Fruit fly (Drosophila melanogaster): ENCODE results near the gene Sras.

Sras gene

dm6 chr3L:5563309-5564182, at the start of gene Sras, which contains the start of gene ScsbetaG (continued):
- TF ChIP-seq pzg (GFP tag; optimal IDR thresholded peaks at IDR 0.05) (peak; percentile 94), CG34224 (GFP tag; IDR thresholded peaks at IDR 0.05; ENCODE audit: partially characterized antibody) (peak; percentile 63; the same call in 2 of the 3 replicates), Dp (GFP tag; optimal IDR thresholded peaks at IDR 0.05) (peak; percentile 67), grn (GFP tag; optimal IDR thresholded peaks at IDR 0.05) (peak; percentile 98), knrl (GFP tag; IDR thresholded peaks at IDR 0.05; ENCODE audit: partially characterized antibody) (0 out of 3 replicates have a peak, but pooled peaks have one; percentile 28), MBD-R2 (GFP tag; IDR thresholded peaks at IDR 0.05) (peak; percentile 96), sens (GFP tag) (peak; percentile 55), Hand (GFP tag; optimal IDR thresholded peaks at IDR 0.05) (no peak), phol (tag; optimal IDR thresholded peaks at IDR 0.05) (peak; percentile 82), GATAe (GFP tag; conservative IDR thresholded peaks at IDR 0.05) (no peak; the same call in 1 of the 2 replicates), Blimp-1 (GFP tag; optimal IDR thresholded peaks at IDR 0.05) (no peak), Dref (GFP tag; IDR thresholded peaks at IDR 0.05) (0 out of 2 replicates have a peak, but pooled peaks have one; percentile 37), mirr (GFP tag; optimal IDR thresholded peaks at IDR 0.05) (no peak), unc-4 (GFP tag; IDR thresholded peaks at IDR 0.05; ENCODE audit: partially characterized antibody) (peak; percentile 51), E2f2 (GFP tag; IDR thresholded peaks at IDR 0.05) (peak; percentile 75), YL-1 (GFP tag; optimal IDR thresholded peaks at IDR 0.05) (peak; percentile 36), CG33213 (GFP tag; optimal IDR thresholded peaks at IDR 0.05) (peak; percentile 26), Med (GFP tag) (peak; percentile 62), chif (GFP tag; optimal IDR thresholded peaks at IDR 0.05) (no peak), B-H2 (GFP tag; optimal IDR thresholded peaks at IDR 0.05) (peak; percentile 11), CHES-1-like (GFP tag; optimal IDR thresholded peaks at IDR 0.05) (peak; percentile 6), tio (GFP tag; optimal IDR thresholded peaks at IDR 0.05) (no peak), ems (GFP tag; optimal IDR thresholded peaks at IDR 0.05) (no peak), tgo (GFP tag; IDR thresholded peaks at IDR 0.05) (no peak), vvl (GFP tag; IDR thresholded peaks at IDR 0.05) (no peak), CG12769 (tag; optimal IDR thresholded peaks at IDR 0.05) (no peak), CG7372 (GFP tag; IDR thresholded peaks at IDR 0.05) (no peak), BEAF-32 (GFP tag; optimal IDR thresholded peaks at IDR 0.05) (peak; percentile 47), danr (GFP tag; IDR thresholded peaks at IDR 0.05) (no peak), wdn (GFP tag; IDR thresholded peaks at IDR 0.05) (no peak), cg (GFP tag; optimal IDR thresholded peaks at IDR 0.05) (no peak), sna (GFP tag; IDR thresholded peaks at IDR 0.05; ENCODE audit: partially characterized antibody) (peak; percentile 37; the same call in 1 of the 2 replicates), CG42726 (GFP tag; IDR thresholded peaks at IDR 0.05; ENCODE audit: partially characterized antibody) (0 out of 2 replicates have a peak, but pooled peaks have one; percentile 30)

DNA sequence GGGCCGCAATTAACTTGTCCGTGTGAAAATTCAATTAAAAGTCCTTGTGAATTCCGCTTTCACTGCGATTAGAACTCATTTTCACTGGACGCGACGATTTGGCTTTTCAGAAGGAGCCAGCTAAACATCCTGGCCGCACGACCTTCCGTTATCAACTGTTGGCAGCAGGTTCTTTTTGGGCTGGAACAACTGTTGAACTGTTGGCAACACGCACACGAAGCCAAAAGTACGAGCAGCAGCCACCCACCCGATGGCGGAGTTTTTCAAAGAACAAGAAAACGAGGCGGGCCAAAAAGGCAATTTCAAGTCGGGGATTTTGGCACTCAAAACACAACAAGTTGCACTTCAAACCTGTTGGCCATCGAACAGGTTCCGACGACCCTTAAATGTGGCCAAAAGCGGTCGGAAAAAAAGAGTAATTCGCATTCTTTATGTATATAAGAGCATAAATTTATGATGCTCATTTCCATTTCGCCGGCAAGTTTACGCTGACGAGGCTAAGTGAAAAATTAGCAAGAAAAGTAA, 40.6 kb upstream of the Sras start:
- peak; percentile 66 for TF ChIP-seq scrt (GFP tag; optimal IDR thresholded peaks at IDR 0.05)
- TF ChIP-seq Sry-β (GFP tag; optimal IDR thresholded peaks at IDR 0.05) = no peak
- no peak for TF ChIP-seq repo (GFP tag; optimal IDR thresholded peaks at IDR 0.05)
- no peak for TF ChIP-seq CG30431 (GFP tag; optimal IDR thresholded peaks at IDR 0.05)
- TF ChIP-seq mld (GFP tag; IDR thresholded peaks at IDR 0.05; ENCODE audit: partially characterized antibody) = no peak
- no peak for TF ChIP-seq CG32772 (GFP tag; IDR thresholded peaks at IDR 0.05)
- peak; percentile 89 for TF ChIP-seq Deaf1 (tag; optimal IDR thresholded peaks at IDR 0.05)
- no peak for TF ChIP-seq CrebB (tag; optimal IDR thresholded peaks at IDR 0.05)
- TF ChIP-seq lilli (GFP tag; optimal IDR thresholded peaks at IDR 0.05) = no peak
- no peak for TF ChIP-seq klu (GFP tag; IDR thresholded peaks at IDR 0.05)
- TF ChIP-seq CG2889 (GFP tag; IDR thresholded peaks at IDR 0.05) = no peak
- TF ChIP-seq jing (GFP tag; optimal IDR thresholded peaks at IDR 0.05) = no peak
- no peak for TF ChIP-seq ERR (GFP tag; optimal IDR thresholded peaks at IDR 0.05)
- TF ChIP-seq Nf-YC (tag; optimal IDR thresholded peaks at IDR 0.05) = no peak
- TF ChIP-seq org-1 (GFP tag; optimal IDR thresholded peaks at IDR 0.05) = no peak
- TF ChIP-seq CG17802 (tag; optimal IDR thresholded peaks at IDR 0.05) = no peak
